Fruit fly (Drosophila melanogaster) whole organism, embryonic: ENCODE data around the gene CG43131.

Experiments
- Aef1 ChIP-seq: fragments of 200-800 bp; sonication (Bioruptor generic); IDR thresholded peaks from 3 replicates; pipeline ENCODE4 v1.3.6; 2022; ENCODE audit warnings: missing biosample characterization, missing genetic modification characterization
- Bgb ChIP-seq: fragments of 200-800 bp; sonication (Bioruptor generic); IDR thresholded peaks from 2 replicates; pipeline ENCODE4 v1.3.6; 2022; ENCODE audit warnings: missing biosample characterization, missing genetic modification characterization; ENCODE audit not compliant: partially characterized antibody
- BtbVII ChIP-seq: fragments of 200-800 bp; sonication (Bioruptor generic); optimal IDR thresholded peaks from 3 replicates; lab custom pipeline; 2017; ENCODE audit warnings: missing biosample characterization, mild to moderate bottlenecking, missing genetic modification characterization
- Bteb2 ChIP-seq: fragments of 200-800 bp; sonication (Bioruptor generic); optimal IDR thresholded peaks from 2 replicates; lab custom pipeline; 2016; ENCODE audit warnings: missing biosample characterization, missing genetic modification characterization
- CG10654 ChIP-seq: fragments of 200-800 bp; sonication (Bioruptor generic); optimal IDR thresholded peaks from 2 replicates; lab custom pipeline; 2016; ENCODE audit warnings: missing biosample characterization, missing genetic modification characterization
- CG14667 ChIP-seq: fragments of 200-800 bp; sonication (Bioruptor generic); IDR thresholded peaks from 2 replicates; pipeline ENCODE4 v1.3.6; 2022; ENCODE audit warnings: missing biosample characterization, missing genetic modification characterization
- CG15011 ChIP-seq: fragments of 200-800 bp; sonication (Bioruptor generic); optimal IDR thresholded peaks from 3 replicates; lab custom pipeline; 2018; ENCODE audit warnings: missing biosample characterization, mild to moderate bottlenecking, missing genetic modification characterization
- CG30431 ChIP-seq: fragments of 200-800 bp; sonication (Bioruptor generic); optimal IDR thresholded peaks from 2 replicates; lab custom pipeline; 2017; ENCODE audit warnings: missing biosample characterization, missing genetic modification characterization
- CG32532 ChIP-seq: fragments of 200-800 bp; sonication (Bioruptor generic); IDR thresholded peaks from 2 replicates; pipeline ENCODE4 v1.3.6; 2022; ENCODE audit warnings: missing biosample characterization, missing genetic modification characterization
- CG34224 ChIP-seq: fragments of 200-800 bp; sonication (Bioruptor generic); IDR thresholded peaks from 3 replicates; pipeline ENCODE4 v1.3.6; 2022; ENCODE audit warnings: missing biosample characterization, missing genetic modification characterization; ENCODE audit not compliant: partially characterized antibody
- CG4360 ChIP-seq: fragments of 200-800 bp; sonication (Bioruptor generic); IDR thresholded peaks from 2 replicates; pipeline ENCODE4 v1.3.6; 2022; ENCODE audit warnings: missing biosample characterization, missing genetic modification characterization
- CG43689 ChIP-seq: fragments of 200-800 bp; sonication (Bioruptor generic); IDR thresholded peaks from 2 replicates; pipeline ENCODE4 v1.3.6; 2022; ENCODE audit warnings: missing biosample characterization, missing genetic modification characterization
- CG6175 ChIP-seq: fragments of 200-800 bp; sonication (Bioruptor generic); IDR thresholded peaks from 3 replicates; pipeline ENCODE4 v1.3.6; 2022; ENCODE audit warnings: missing biosample characterization, missing genetic modification characterization
- CG7963 ChIP-seq: fragments of 200-800 bp; sonication (Bioruptor generic); IDR thresholded peaks from 3 replicates; pipeline ENCODE4 v1.3.6; 2022; ENCODE audit warnings: missing biosample characterization, missing genetic modification characterization; ENCODE audit not compliant: partially characterized antibody
- CG9932 ChIP-seq: fragments of 200-800 bp; sonication (Bioruptor generic); IDR thresholded peaks from 2 replicates; pipeline ENCODE4 v1.3.6; 2022; ENCODE audit warnings: missing biosample characterization, missing genetic modification characterization
- CHES-1-like ChIP-seq: fragments of 200-800 bp; sonication (Bioruptor generic); optimal IDR thresholded peaks from 2 replicates; lab custom pipeline; 2016; ENCODE audit warnings: missing biosample characterization, missing genetic modification characterization
- Chrac-16 ChIP-seq: fragments of 200-800 bp; sonication (Bioruptor generic); optimal IDR thresholded peaks from 3 replicates; lab custom pipeline; 2016; ENCODE audit warnings: missing biosample characterization, missing genetic modification characterization
- Dip2 ChIP-seq: fragments of 200-800 bp; sonication (Bioruptor generic); IDR thresholded peaks from 2 replicates; pipeline ENCODE4 v1.3.6; 2022; ENCODE audit warnings: missing biosample characterization, missing genetic modification characterization
- Doc2 ChIP-seq: fragments of 200-800 bp; sonication (Bioruptor generic); IDR thresholded peaks from 2 replicates; pipeline ENCODE4 v1.3.6; 2022; ENCODE audit warnings: missing biosample characterization, missing genetic modification characterization
- ERR ChIP-seq: fragments of 200-800 bp; sonication (Bioruptor generic); optimal IDR thresholded peaks from 2 replicates; lab custom pipeline; 2016; ENCODE audit warnings: missing biosample characterization, missing genetic modification characterization
- Fer3 ChIP-seq: fragments of 200-800 bp; sonication (Bioruptor generic); optimal IDR thresholded peaks from 2 replicates; lab custom pipeline; 2018; ENCODE audit warnings: missing biosample characterization, mild to moderate bottlenecking, missing genetic modification characterization, moderate library complexity
- HHEX ChIP-seq: fragments of 200-800 bp; sonication (Bioruptor generic); optimal IDR thresholded peaks from 3 replicates; lab custom pipeline; 2017; ENCODE audit warnings: missing biosample characterization, mild to moderate bottlenecking, missing genetic modification characterization, missing genetic modification reagents
- Hand ChIP-seq: fragments of 200-800 bp; sonication (Bioruptor generic); optimal IDR thresholded peaks from 2 replicates; lab custom pipeline; 2017; ENCODE audit warnings: mild to moderate bottlenecking, missing biosample characterization, missing genetic modification reagents, missing genetic modification characterization
- Poxn ChIP-seq: fragments of 200-800 bp; sonication (Bioruptor generic); IDR thresholded peaks from 2 replicates; pipeline ENCODE4 v1.3.6; 2022; ENCODE audit warnings: missing biosample characterization, missing genetic modification characterization
- Six4 ChIP-seq: fragments of 200-800 bp; sonication (Bioruptor generic); optimal IDR thresholded peaks from 2 replicates; lab custom pipeline; 2016; ENCODE audit warnings: missing biosample characterization, missing genetic modification characterization
- Sry-δ ChIP-seq: fragments of 200-800 bp; sonication (Bioruptor generic); optimal IDR thresholded peaks from 2 replicates; lab custom pipeline; 2016; ENCODE audit warnings: missing biosample characterization, missing genetic modification characterization
- caup ChIP-seq: fragments of 200-800 bp; sonication (Bioruptor generic); optimal IDR thresholded peaks from 3 replicates; lab custom pipeline; 2017; ENCODE audit warnings: missing biosample characterization, mild to moderate bottlenecking, missing genetic modification characterization, moderate library complexity; ENCODE audit not compliant: severe bottlenecking
- cg ChIP-seq: fragments of 200-800 bp; sonication (Bioruptor generic); optimal IDR thresholded peaks from 3 replicates; lab custom pipeline; 2019; ENCODE audit warnings: missing biosample characterization, mild to moderate bottlenecking, missing genetic modification characterization, moderate library complexity
- crp ChIP-seq, 2 experiments: fragments of 200-800 bp; sonication (Bioruptor generic); optimal IDR thresholded peaks; 2 replicates in 1 of 2; 3 replicates in 1 of 2; lab custom pipeline; 2017; ENCODE audit warnings: missing biosample characterization in 2 of 2, missing genetic modification characterization in 2 of 2, mild to moderate bottlenecking in 1 of 2, moderate library complexity in 1 of 2
- dmrt99B ChIP-seq: fragments of 200-800 bp; sonication (Bioruptor generic); optimal IDR thresholded peaks from 2 replicates; lab custom pipeline; 2018; ENCODE audit warnings: missing biosample characterization, mild to moderate bottlenecking, missing genetic modification characterization, moderate library complexity
- dpn ChIP-seq, 2 experiments: fragments of 200-800 bp; sonication (Bioruptor generic); optimal IDR thresholded peaks; 3 replicates each; lab custom pipeline; 2016; ENCODE audit warnings: missing biosample characterization in 2 of 2, missing genetic modification characterization in 2 of 2
- emc ChIP-seq: fragments of 200-800 bp; sonication (Bioruptor generic); optimal IDR thresholded peaks from 2 replicates; lab custom pipeline; 2016; ENCODE audit warnings: missing biosample characterization, missing genetic modification characterization
- eve ChIP-seq, 2 experiments: fragments of >200 bp; optimal IDR thresholded peaks; 2 replicates each; lab custom pipeline; 2017; ENCODE audit warnings: missing biosample characterization in 2 of 2, missing genetic modification characterization in 2 of 2
- ewg ChIP-seq: fragments of 200-800 bp; sonication (Bioruptor generic); optimal IDR thresholded peaks from 3 replicates; lab custom pipeline; 2017; ENCODE audit warnings: mild to moderate bottlenecking, missing biosample characterization, missing genetic modification reagents, missing genetic modification characterization
- gce ChIP-seq: fragments of 200-800 bp; sonication (Bioruptor generic); IDR thresholded peaks from 3 replicates; pipeline ENCODE4 v1.3.6; 2022; ENCODE audit warnings: missing biosample characterization, missing genetic modification characterization
- gcm2 ChIP-seq: fragments of 200-800 bp; sonication (Bioruptor generic); optimal IDR thresholded peaks from 2 replicates; lab custom pipeline; 2016; ENCODE audit warnings: missing biosample characterization, missing genetic modification characterization
- ind ChIP-seq: fragments of 200-800 bp; sonication (Bioruptor generic); optimal IDR thresholded peaks from 3 replicates; lab custom pipeline; 2016; ENCODE audit warnings: missing biosample characterization, missing genetic modification characterization
- jigr1 ChIP-seq: fragments of 200-800 bp; sonication (Bioruptor generic); IDR thresholded peaks from 3 replicates; pipeline ENCODE4 v1.3.6; 2022; ENCODE audit warnings: missing biosample characterization, missing genetic modification characterization
- luna ChIP-seq: fragments of 200-800 bp; sonication (Bioruptor generic); optimal IDR thresholded peaks from 2 replicates; lab custom pipeline; 2016; ENCODE audit warnings: missing biosample characterization, missing genetic modification characterization
- mld ChIP-seq: fragments of 200-800 bp; sonication (Bioruptor generic); IDR thresholded peaks from 3 replicates; pipeline ENCODE4 v1.3.6; 2022; ENCODE audit warnings: missing biosample characterization, missing genetic modification characterization; ENCODE audit not compliant: partially characterized antibody
- otp ChIP-seq: fragments of 200-800 bp; sonication (Bioruptor generic); IDR thresholded peaks from 3 replicates; pipeline ENCODE4, ENCODE4 v1.3.6; 2022; ENCODE audit warnings: missing biosample characterization, missing genetic modification characterization
- pan ChIP-seq, 4 experiments: fragments of >200 bp in 3 of 4; fragments of 200-800 bp in 1 of 4; sonication (Bioruptor generic) in 1 of 4; optimal IDR thresholded peaks in 3 of 4; IDR thresholded peaks in 1 of 4; 2 replicates each; pipeline versions ENCODE4 v1.3.6 to Lab custom; 2017 to 2022; ENCODE audit warnings: missing biosample characterization in 2 of 4, missing genetic modification characterization in 2 of 4, mixed read lengths in 1 of 4
- pita ChIP-seq: fragments of 200-800 bp; sonication (Bioruptor generic); optimal IDR thresholded peaks from 2 replicates; lab custom pipeline; 2017; ENCODE audit warnings: missing biosample characterization, mild to moderate bottlenecking, missing genetic modification characterization
- pnt ChIP-seq: fragments of 200-800 bp; sonication (Bioruptor generic); optimal IDR thresholded peaks from 3 replicates; lab custom pipeline; 2016; ENCODE audit warnings: missing biosample characterization, missing genetic modification characterization
- schlank ChIP-seq: fragments of 200-800 bp; sonication (Bioruptor generic); optimal IDR thresholded peaks from 2 replicates; lab custom pipeline; 2018; ENCODE audit warnings: missing biosample characterization, mild to moderate bottlenecking, missing genetic modification characterization
- seq ChIP-seq: fragments of 200-800 bp; sonication (Bioruptor generic); IDR thresholded peaks from 2 replicates; pipeline ENCODE4 v1.3.6; 2022; ENCODE audit warnings: missing biosample characterization, missing genetic modification characterization
- slou ChIP-seq: fragments of 200-800 bp; sonication (Bioruptor generic); optimal IDR thresholded peaks from 3 replicates; lab custom pipeline; 2016; ENCODE audit warnings: missing biosample characterization, missing genetic modification characterization
- usp ChIP-seq: fragments of >200 bp; optimal IDR thresholded peaks from 2 replicates; lab custom pipeline; 2017; ENCODE audit warnings: missing biosample characterization, missing genetic modification characterization
- vvl ChIP-seq: fragments of 200-800 bp; sonication (Bioruptor generic); IDR thresholded peaks from 2 replicates; pipeline ENCODE4 v1.3.6; 2022; ENCODE audit warnings: missing biosample characterization, missing genetic modification characterization
- zfh2 ChIP-seq: fragments of 200-800 bp; sonication (Bioruptor generic); optimal IDR thresholded peaks from 2 replicates; lab custom pipeline; 2016; ENCODE audit warnings: missing biosample characterization, missing genetic modification characterization

Gene CG43131

dm6 chr3R:5127790-5128243 lies 18.8 kb upstream of the CG43131 start, which contains the start of gene RabGGTa (continued):
- TF ChIP-seq CG14667 (peak; percentile 35; the same call in 1 of the 2 replicates), CG15011 (GFP tag; lab: Kevin White, UChicago) (peak; percentile 24), dpn (GFP tag; optimal IDR thresholded peaks at IDR 0.05; lab: Kevin White, UChicago) (peak; percentile 41 to 53), HHEX (peak; percentile 50), gcm2 (GFP tag; lab: Kevin White, UChicago) (no peak), caup (GFP tag; lab: Kevin White, UChicago) (peak; percentile 30), ewg (GFP tag; lab: Kevin White, UChicago) (peak; percentile 39), seq (GFP tag; lab: Robert Waterston, UW) (no peak), vvl (GFP tag; lab: Robert Waterston, UW) (peak; percentile 87), ERR (no peak), Sry-δ (GFP tag; lab: Kevin White, UChicago) (peak; percentile 33), Bgb (GFP tag; lab: Robert Waterston, UW) (no peak), gce (GFP tag; lab: Robert Waterston, UW) (0 out of 3 replicates have a peak, but pooled peaks have one; percentile 15), Fer3 (tag; lab: Kevin White, UChicago) (peak; percentile 81), pan (optimal IDR thresholded peaks at IDR 0.05; lab: Kevin White, UChicago) (no peak), pan (GFP tag; optimal IDR thresholded peaks at IDR 0.05 in 1 of 2, IDR thresholded peaks at IDR 0.05 in 1 of 2) (peak in 1 of 2 experiments; percentile 81), CG10654 (GFP tag; lab: Kevin White, UChicago) (no peak), emc (GFP tag; lab: Kevin White, UChicago) (no peak), schlank (tag; lab: Kevin White, UChicago) (no peak), zfh2 (GFP tag; lab: Kevin White, UChicago) (peak; percentile 46), otp (GFP tag; lab: Robert Waterston, UW) (0 out of 3 replicates have a peak, but pooled peaks have one; percentile 71), CHES-1-like (GFP tag; lab: Kevin White, UChicago) (peak; percentile 69), Poxn (GFP tag; lab: Robert Waterston, UW) (no peak), BtbVII (GFP tag; lab: Kevin White, UChicago) (peak; percentile 43), Dip2 (GFP tag; lab: Robert Waterston, UW) (no peak), crp (GFP tag; optimal IDR thresholded peaks at IDR 0.05; lab: Kevin White, UChicago) (peak in 1 of 2 experiments; percentile 0), CG7963 (no peak), CG4360 (GFP tag; lab: Robert Waterston, UW) (no peak), jigr1 (GFP tag; lab: Robert Waterston, UW) (no peak), slou (GFP tag; lab: Kevin White, UChicago) (no peak), ind (peak; percentile 42), eve (GFP tag; optimal IDR thresholded peaks at IDR 0.05; lab: Kevin White, UChicago) (no peak), CG30431 (GFP tag; lab: Kevin White, UChicago) (peak; percentile 7), CG32532 (GFP tag; lab: Robert Waterston, UW) (peak; percentile 82), Aef1 (peak; percentile 67), pnt (GFP tag; lab: Kevin White, UChicago) (peak; percentile 40), CG6175 (0 out of 3 replicates have a peak, but pooled peaks have one; percentile 9), Hand (GFP tag; lab: Kevin White, UChicago) (no peak), cg (GFP tag; lab: Kevin White, UChicago) (no peak), mld (GFP tag; lab: Robert Waterston, UW) (no peak), Bteb2 (peak; percentile 55), dmrt99B (tag; lab: Kevin White, UChicago) (peak; percentile 71), Six4 (GFP tag; lab: Kevin White, UChicago) (peak; percentile 28), CG43689 (GFP tag; lab: Robert Waterston, UW) (no peak), Chrac-16 (GFP tag; lab: Kevin White, UChicago) (peak; percentile 40), Doc2 (no peak), usp (GFP tag; lab: Kevin White, UChicago) (no peak), CG9932 (GFP tag; lab: Robert Waterston, UW) (peak; percentile 74), CG34224 (GFP tag; lab: Robert Waterston, UW) (no peak), luna (no peak), pita (no peak)
